Worm (Caenorhabditis elegans) whole organism, young adult: ENCODE results near the gene T10H4.13.
"Not testable (repeated sequence)": the region's sequence is repeated elsewhere in the genome, so short reads cannot be mapped to it uniquely, and the experiment has no call there.

ENCODE experiments used
- B0261.1 ChIP-seq: sonication (generic microtip); optimal IDR thresholded peaks from 2 replicates; lab custom pipeline; 2016; ENCODE audit warnings: mild to moderate bottlenecking, missing genetic modification characterization, moderate library complexity, missing compliant biosample characterization
- F23B12.7 ChIP-seq: sonication (generic microtip); optimal IDR thresholded peaks from 2 replicates; lab custom pipeline; 2017; ENCODE audit warnings: missing genetic modification characterization, mild to moderate bottlenecking, missing compliant biosample characterization, antibody characterized with exemption, moderate library complexity; ENCODE audit not compliant: insufficient read depth
- F57C9.4 ChIP-seq: sonication (generic microtip); optimal IDR thresholded peaks from 2 replicates; lab custom pipeline; 2017; ENCODE audit warnings: mild to moderate bottlenecking, missing genetic modification characterization, missing compliant biosample characterization
- Y53F4B.3 ChIP-seq: fragments of 200-800 bp; sonication (Bioruptor generic); IDR thresholded peaks from 2 replicates; pipeline ENCODE4 v1.3.6; 2022; ENCODE audit warnings: missing genetic modification reagents, missing genetic modification characterization, missing compliant biosample characterization
- Y95B8A.8 ChIP-seq: fragments of 200-800 bp; sonication (Bioruptor generic); IDR thresholded peaks from 2 replicates; pipeline ENCODE4 v1.3.6; 2022; ENCODE audit warnings: missing genetic modification reagents, missing genetic modification characterization, missing compliant biosample characterization
- akir-1 ChIP-seq: fragments of 200-800 bp; sonication (Bioruptor generic); optimal IDR thresholded peaks from 2 replicates; lab custom pipeline; 2018; ENCODE audit warnings: mild to moderate bottlenecking, missing genetic modification characterization, moderate library complexity, missing compliant biosample characterization
- ama-1 ChIP-seq, 3 experiments: fragments of 150-350 bp in 1 of 3; sonication (generic microtip) in 2 of 3; optimal IDR thresholded peaks; 2 replicates each; lab custom pipeline; 2014 to 2018; ENCODE audit warnings: missing biosample characterization in 2 of 3, missing genetic modification characterization in 2 of 3, missing genetic modification reagents in 2 of 3
- aptf-2 ChIP-seq: fragments of 200-800 bp; sonication (Bioruptor generic); conservative IDR thresholded peaks from 2 replicates; pipeline ENCODE4 v1.3.6; 2022; ENCODE audit warnings: missing genetic modification reagents, missing genetic modification characterization, missing compliant biosample characterization
- attf-5 ChIP-seq: fragments of 200-800 bp; sonication (Bioruptor generic); optimal IDR thresholded peaks from 2 replicates; lab custom pipeline; 2018; ENCODE audit warnings: mild to moderate bottlenecking, missing genetic modification characterization, missing compliant biosample characterization
- bed-2 ChIP-seq: fragments of 200-800 bp; sonication (Bioruptor generic); IDR thresholded peaks from 2 replicates; pipeline ENCODE4 v1.3.6; 2022; ENCODE audit warnings: missing genetic modification reagents, missing genetic modification characterization, missing compliant biosample characterization
- ceh-91 ChIP-seq: fragments of 200-800 bp; sonication (Bioruptor generic); IDR thresholded peaks from 2 replicates; pipeline ENCODE4 v1.3.6; 2022; ENCODE audit warnings: missing genetic modification reagents, missing genetic modification characterization, missing compliant biosample characterization
- dpl-1 ChIP-seq: fragments of 150-350 bp; optimal IDR thresholded peaks from 2 replicates; lab custom pipeline; 2014; ENCODE audit warnings: missing biosample characterization, missing genetic modification reagents, missing genetic modification characterization
- hmg-1.2 ChIP-seq: fragments of 200-800 bp; sonication (Bioruptor generic); IDR thresholded peaks from 2 replicates; pipeline ENCODE4 v1.3.6; 2022; ENCODE audit warnings: missing genetic modification reagents, missing genetic modification characterization, missing compliant biosample characterization
- lin-26 ChIP-seq: fragments of 200-800 bp; sonication (Bioruptor generic); IDR thresholded peaks from 2 replicates; pipeline ENCODE4 v1.3.6; 2022; ENCODE audit warnings: missing genetic modification reagents, missing genetic modification characterization, missing compliant biosample characterization
- lsl-1 ChIP-seq: fragments of 200-800 bp; sonication (Bioruptor generic); optimal IDR thresholded peaks from 2 replicates; lab custom pipeline; 2018; ENCODE audit warnings: mild to moderate bottlenecking, missing genetic modification characterization, moderate library complexity, missing compliant biosample characterization
- madf-10 ChIP-seq: sonication (generic microtip); optimal IDR thresholded peaks from 2 replicates; lab custom pipeline; 2016; ENCODE audit warnings: mild to moderate bottlenecking, missing genetic modification characterization, missing compliant biosample characterization
- mcd-1 ChIP-seq: fragments of 200-800 bp; sonication (Bioruptor generic); IDR thresholded peaks from 2 replicates; pipeline ENCODE4 v1.3.6; 2022; ENCODE audit warnings: missing genetic modification reagents, missing genetic modification characterization, missing compliant biosample characterization
- nfya-1 ChIP-seq: sonication (generic microtip); optimal IDR thresholded peaks from 2 replicates; lab custom pipeline; 2017; ENCODE audit warnings: antibody characterized with exemption, missing compliant biosample characterization, missing genetic modification characterization, borderline replicate concordance; ENCODE audit not compliant: insufficient read depth
- nfya-2 ChIP-seq: fragments of 200-800 bp; sonication (Bioruptor generic); IDR thresholded peaks from 2 replicates; pipeline ENCODE4 v1.3.6; 2022; ENCODE audit warnings: missing genetic modification reagents, missing genetic modification characterization, missing compliant biosample characterization
- nhr-179 ChIP-seq: sonication (generic microtip); optimal IDR thresholded peaks from 2 replicates; lab custom pipeline; 2016; ENCODE audit warnings: mild to moderate bottlenecking, missing genetic modification characterization, missing compliant biosample characterization
- nhr-27 ChIP-seq: fragments of 200-800 bp; sonication (Bioruptor generic); optimal IDR thresholded peaks from 2 replicates; lab custom pipeline; 2018; ENCODE audit warnings: mild to moderate bottlenecking, missing genetic modification characterization, moderate library complexity, missing compliant biosample characterization
- nhr-80 ChIP-seq: sonication (generic microtip); optimal IDR thresholded peaks from 2 replicates; lab custom pipeline; 2016; ENCODE audit warnings: missing genetic modification characterization, missing compliant biosample characterization
- nhr-90 ChIP-seq: sonication (generic microtip); optimal IDR thresholded peaks from 2 replicates; lab custom pipeline; 2016; ENCODE audit warnings: missing genotype, mild to moderate bottlenecking, missing genetic modification characterization, missing compliant biosample characterization
- rec-8 ChIP-seq, 2 experiments: sonication (generic microtip); optimal IDR thresholded peaks; 2 replicates each; lab custom pipeline; 2016; ENCODE audit warnings: mild to moderate bottlenecking in 2 of 2, missing genetic modification characterization in 2 of 2, missing genetic modification reagents in 2 of 2, missing genotype in 2 of 2, missing biosample characterization in 1 of 2, missing compliant biosample characterization in 1 of 2, moderate library complexity in 1 of 2
- sdz-38 ChIP-seq: sonication (generic microtip); optimal IDR thresholded peaks from 2 replicates; lab custom pipeline; 2016; ENCODE audit warnings: missing genotype, missing genetic modification characterization, missing compliant biosample characterization
- sea-2 ChIP-seq: fragments of 200-800 bp; sonication (Bioruptor generic); IDR thresholded peaks from 2 replicates; pipeline ENCODE4 v1.3.6; 2022; ENCODE audit warnings: missing genetic modification characterization, missing compliant biosample characterization
- snpc-1.1 ChIP-seq: sonication (generic microtip); optimal IDR thresholded peaks from 2 replicates; lab custom pipeline; 2017; ENCODE audit warnings: missing genetic modification characterization, mild to moderate bottlenecking, missing compliant biosample characterization, antibody characterized with exemption, moderate library complexity, missing genotype, missing genetic modification reagents; ENCODE audit not compliant: insufficient read depth
- sptf-2 ChIP-seq: fragments of 200-800 bp; sonication (Bioruptor generic); optimal IDR thresholded peaks from 2 replicates; lab custom pipeline; 2018; ENCODE audit warnings: mild to moderate bottlenecking, missing genetic modification characterization, missing compliant biosample characterization
- ztf-26 ChIP-seq: sonication (generic microtip); optimal IDR thresholded peaks from 2 replicates; lab custom pipeline; 2017; ENCODE audit warnings: missing genetic modification characterization, missing compliant biosample characterization
- ztf-6 ChIP-seq: fragments of 200-800 bp; sonication (Bioruptor generic); IDR thresholded peaks from 2 replicates; pipeline ENCODE4 v1.3.6; 2022; ENCODE audit warnings: missing genetic modification reagents, missing genetic modification characterization, missing compliant biosample characterization

The T10H4.13 gene

ce11 chrV:15262336-15262735 is 5.0 kb downstream of the T10H4.13 start, which contains the start of gene M01B2.10:
TSS of gene M01B2.10 (minus strand) at chrV:15262436.
- not testable (repeated sequence) for TF ChIP-seq madf-10 (tag; lab: Kevin White, UChicago); ceh-91 (GFP tag; lab: Robert Waterston, UW); aptf-2

DNA sequence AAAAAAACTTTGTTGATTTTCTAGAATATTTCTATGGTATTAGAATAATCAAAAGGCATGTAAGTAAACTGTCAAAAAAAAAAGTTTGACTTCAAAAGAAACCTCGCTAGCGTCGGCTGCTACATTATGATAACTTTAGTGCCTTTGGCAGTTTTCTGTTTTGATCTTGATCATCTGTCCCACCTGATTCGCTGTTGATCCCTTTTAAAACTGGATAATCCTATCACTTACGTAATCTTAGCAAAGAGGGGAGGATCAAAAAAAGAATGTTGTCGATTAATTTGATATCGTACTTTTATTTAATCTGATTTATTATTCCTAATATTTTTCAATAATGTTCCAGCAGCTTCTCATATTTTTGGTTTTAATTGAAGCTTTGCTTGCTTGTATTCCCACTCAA is 7.4 kb downstream of the T10H4.13 start, which contains the start of gene M01B2.8:
TSS of gene M01B2.8 (plus strand) at position 301 of the 400 bp plus-strand sequence.
- TF ChIP-seq nhr-27 (tag; lab: Kevin White, UChicago): no peak
- no peak for TF ChIP-seq akir-1 (GFP tag; lab: Kevin White, UChicago)
- TF ChIP-seq nfya-2 (GFP tag; lab: Robert Waterston, UW): no peak
- TF ChIP-seq ztf-26 (tag; lab: Kevin White, UChicago): no peak
- TF ChIP-seq lin-26 (GFP tag; lab: Robert Waterston, UW): no peak
- no peak for TF ChIP-seq sptf-2 (GFP tag; lab: Kevin White, UChicago)
- no peak for TF ChIP-seq hmg-1.2 (GFP tag; lab: Robert Waterston, UW)
- no peak for TF ChIP-seq sdz-38 (tag; lab: Kevin White, UChicago)
- TF ChIP-seq sea-2 (GFP tag; lab: Robert Waterston, UW): no peak
- no peak for TF ChIP-seq nfya-1 (tag; lab: Kevin White, UChicago)
- no peak for TF ChIP-seq B0261.1 (tag; lab: Kevin White, UChicago)
- TF ChIP-seq attf-5 (GFP tag; lab: Kevin White, UChicago): no peak
- no peak for TF ChIP-seq dpl-1 (GFP tag; lab: Kevin White, UChicago)
- TF ChIP-seq nhr-179: no peak

- no peak for TF ChIP-seq nhr-179
- TF ChIP-seq, all 124 proteins: peak for 0
These were observed 8.3 kb downstream of the T10H4.13 start, which contains the start of gene srsx-37 for ce11 chrV:15259049-15259448. TSS of gene srsx-37 (minus strand) at chrV:15259149.

- not testable (repeated sequence) for TF ChIP-seq bed-2 (GFP tag; lab: Robert Waterston, UW); nhr-90 (tag; lab: Kevin White, UChicago); nhr-80 (tag; lab: Kevin White, UChicago)
These were observed 10.6 kb downstream of the T10H4.13 start, which contains the start of gene srsx-39 for ce11 chrV:15256669-15257068. TSS of gene srsx-39 (minus strand) at chrV:15256769.

ce11 chrV:15253529-15253928 is 13.8 kb downstream of the T10H4.13 start, which contains the start of gene srbc-75:
TSS of gene srbc-75 (plus strand) at chrV:15253829.
- no peak for TF ChIP-seq F57C9.4
- TF ChIP-seq Y53F4B.3 (GFP tag; lab: Robert Waterston, UW): no peak
- TF ChIP-seq F23B12.7 (tag; lab: Kevin White, UChicago): no peak
- TF ChIP-seq ama-1 (optimal IDR thresholded peaks at IDR 0.05; lab: Kevin White, UChicago): no peak
- no peak for TF ChIP-seq ama-1 (GFP tag; optimal IDR thresholded peaks at IDR 0.05; lab: Kevin White, UChicago)
- no peak for TF ChIP-seq ztf-6
- TF ChIP-seq rec-8 (tag; optimal IDR thresholded peaks at IDR 0.05; lab: Kevin White, UChicago): no peak
- no peak for TF ChIP-seq snpc-1.1 (tag; lab: Kevin White, UChicago)
- no peak for TF ChIP-seq lsl-1 (GFP tag; lab: Kevin White, UChicago)
- TF ChIP-seq mcd-1 (GFP tag; lab: Robert Waterston, UW): no peak
- TF ChIP-seq Y95B8A.8: no peak
